Worm (Caenorhabditis elegans): ENCODE results near the gene bgnt-1.2.

- TF ChIP-seq snpc-4 (tag; optimal IDR thresholded peaks at IDR 0.05) = no peak
- TF ChIP-seq nhr-28 (tag; optimal IDR thresholded peaks at IDR 0.05) = no peak
- TF ChIP-seq blmp-1 (tag; optimal IDR thresholded peaks at IDR 0.05) = no peak
- no peak for TF ChIP-seq nhr-237 (tag; optimal IDR thresholded peaks at IDR 0.05)
- TF ChIP-seq lin-13 (tag; optimal IDR thresholded peaks at IDR 0.05) = no peak
- no peak for TF ChIP-seq mab-5 (tag; optimal IDR thresholded peaks at IDR 0.05)
These were observed 40.9 kb upstream of the bgnt-1.2 start, which contains the start of gene C45H4.14 for ce11 chrV:2159331-2159730.
